Worm (Caenorhabditis elegans): Measurements from ENCODE around the gene frpr-6.

DNA sequence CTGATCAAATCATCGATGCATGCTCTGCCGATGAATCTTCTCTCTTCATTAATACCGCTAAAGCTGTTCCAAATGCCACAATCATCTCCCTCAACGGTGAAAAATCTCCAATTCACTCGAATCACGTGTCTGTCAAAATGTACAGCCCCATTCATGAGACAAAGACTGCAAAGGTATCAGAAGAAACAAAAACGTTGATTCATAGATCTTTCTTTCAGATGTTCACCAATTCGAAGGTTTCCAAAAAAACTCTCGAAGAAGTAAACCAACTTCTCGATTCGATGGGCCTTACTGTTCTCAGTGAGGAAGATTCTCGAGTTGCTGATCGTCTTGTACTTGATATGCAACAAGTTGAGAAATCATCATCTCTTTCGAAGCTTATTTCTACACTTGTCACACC, 4.3 kb downstream of the frpr-6 start:
- TF ChIP-seq snpc-4 (GFP tag; optimal IDR thresholded peaks at IDR 0.05), result no peak
- no peak for TF ChIP-seq snpc-4 (tag; optimal IDR thresholded peaks at IDR 0.05)
- TF ChIP-seq attf-3 (GFP tag; conservative IDR thresholded peaks at IDR 0.05), result no peak
- no peak for TF ChIP-seq tlf-1 (GFP tag; optimal IDR thresholded peaks at IDR 0.05)
- TF ChIP-seq mes-4 (tag; optimal IDR thresholded peaks at IDR 0.05), result no peak
- TF ChIP-seq Y79H2A.3 (GFP tag; conservative IDR thresholded peaks at IDR 0.05), result no peak
- TF ChIP-seq hmg-20 (GFP tag; IDR thresholded peaks at IDR 0.05), result no peak
- no peak for TF ChIP-seq nfya-1 (tag; optimal IDR thresholded peaks at IDR 0.05; ENCODE audit: borderline replicate concordance, insufficient read depth)
- no peak for TF ChIP-seq F39B2.1 (GFP tag; IDR thresholded peaks at IDR 0.05)
- TF ChIP-seq rpc-1 (optimal IDR thresholded peaks at IDR 0.05), result no peak
- TF ChIP-seq rpc-1 (tag; optimal IDR thresholded peaks at IDR 0.05), result no peak
- no peak for TF ChIP-seq pha-4 (tag; optimal IDR thresholded peaks at IDR 0.05)
- TF ChIP-seq D2030.7 (GFP tag; IDR thresholded peaks at IDR 0.05), result no peak
- no peak for TF ChIP-seq sea-2 (GFP tag; IDR thresholded peaks at IDR 0.05)
- no peak for TF ChIP-seq cebp-2 (GFP tag; IDR thresholded peaks at IDR 0.05)
